Worm (Caenorhabditis elegans) whole organism, early embryonic: ENCODE measurements around the gene clec-76.
"Not testable (repeated sequence)": the region's sequence is repeated elsewhere in the genome, so short reads cannot be mapped to it uniquely, and the experiment has no call there.

Source experiments
- ama-1 ChIP-seq: fragments of 150-350 bp; optimal IDR thresholded peaks from 2 replicates; lab custom pipeline; 2014
- ceh-13 ChIP-seq: fragments of 200-800 bp; sonication (Bioruptor generic); optimal IDR thresholded peaks from 2 replicates; lab custom pipeline; 2018; ENCODE audit warnings: mild to moderate bottlenecking, missing genetic modification characterization, missing compliant biosample characterization
- ceh-36 ChIP-seq: sonication (generic microtip); optimal IDR thresholded peaks from 2 replicates; lab custom pipeline; 2016; ENCODE audit warnings: missing genetic modification characterization, inconsistent platforms, missing compliant biosample characterization
- tbx-11 ChIP-seq: fragments of 200-800 bp; sonication (Bioruptor generic); IDR thresholded peaks from 2 replicates; pipeline ENCODE4 v1.3.6; 2022; ENCODE audit warnings: missing genetic modification characterization, missing compliant biosample characterization

- not testable (repeated sequence) for TF ChIP-seq ama-1 (lab: Kevin White, UChicago); tbx-11 (GFP tag; lab: Robert Waterston, UW); ceh-13 (GFP tag; lab: Kevin White, UChicago); ceh-36 (tag; lab: Kevin White, UChicago)
These were observed 32.6 kb upstream of the clec-76 start, which contains the start of gene clec-70 for ce11 chrIV:3932408-3932807.
